Worm (Caenorhabditis elegans) whole organism, L2 larva: Measurements from ENCODE around the gene ccdc-149.

ENCODE experiments used
- C34F6.9 ChIP-seq: fragments of 150-350 bp; optimal IDR thresholded peaks from 2 replicates; lab custom pipeline; 2014; ENCODE audit warnings: missing biosample characterization, missing genetic modification characterization
- F13H6.1 ChIP-seq: sonication (generic microtip); optimal IDR thresholded peaks from 2 replicates; lab custom pipeline; 2016; ENCODE audit warnings: missing genetic modification characterization, missing compliant biosample characterization
- R02D3.7 ChIP-seq: fragments of 150-350 bp; optimal IDR thresholded peaks from 2 replicates; lab custom pipeline; 2014; ENCODE audit warnings: missing biosample characterization, missing genetic modification characterization
- ZK546.5 ChIP-seq: sonication (generic microtip); optimal IDR thresholded peaks from 2 replicates; lab custom pipeline; 2017; ENCODE audit warnings: missing biosample characterization, missing genetic modification characterization
- alr-1 ChIP-seq: fragments of 150-350 bp; optimal IDR thresholded peaks from 2 replicates; lab custom pipeline; 2014; ENCODE audit warnings: missing biosample characterization, missing genetic modification characterization
- aly-2 ChIP-seq: fragments of 150-350 bp; optimal IDR thresholded peaks from 2 replicates; lab custom pipeline; 2014; ENCODE audit warnings: missing biosample characterization, missing genetic modification characterization
- ama-1 ChIP-seq: fragments of 150-350 bp; optimal IDR thresholded peaks from 2 replicates; lab custom pipeline; 2018; ENCODE audit warnings: inconsistent platforms
- blmp-1 ChIP-seq: sonication (generic microtip); optimal IDR thresholded peaks from 2 replicates; lab custom pipeline; 2017; ENCODE audit warnings: missing genetic modification characterization, mild to moderate bottlenecking, missing compliant biosample characterization, antibody characterized with exemption, moderate library complexity; ENCODE audit not compliant: insufficient read depth
- ceh-16 ChIP-seq: fragments of 150-350 bp; optimal IDR thresholded peaks from 2 replicates; lab custom pipeline; 2014; ENCODE audit warnings: missing biosample characterization, missing genetic modification characterization
- ceh-82 ChIP-seq: fragments of 150-350 bp; optimal IDR thresholded peaks from 2 replicates; lab custom pipeline; 2014; ENCODE audit warnings: missing biosample characterization, missing genetic modification characterization
- dmd-4 ChIP-seq: sonication (generic microtip); optimal IDR thresholded peaks from 2 replicates; lab custom pipeline; 2017; ENCODE audit warnings: missing biosample characterization, missing genetic modification characterization
- egl-27 ChIP-seq: sonication (generic microtip); optimal IDR thresholded peaks from 3 replicates; lab custom pipeline; 2017; ENCODE audit warnings: missing biosample characterization, missing genetic modification reagents, missing genetic modification characterization
- elt-1 ChIP-seq: fragments of 150-350 bp; optimal IDR thresholded peaks from 2 replicates; lab custom pipeline; 2014; ENCODE audit warnings: missing biosample characterization, missing genetic modification characterization
- elt-3 ChIP-seq: sonication (generic microtip); optimal IDR thresholded peaks from 2 replicates; lab custom pipeline; 2017; ENCODE audit warnings: missing biosample characterization, missing genetic modification characterization
- fos-1 ChIP-seq: fragments of 150-350 bp; optimal IDR thresholded peaks from 2 replicates; lab custom pipeline; 2014; ENCODE audit warnings: missing biosample characterization, missing genetic modification characterization
- gmeb-1 ChIP-seq: fragments of 150-350 bp; optimal IDR thresholded peaks from 2 replicates; lab custom pipeline; 2014; ENCODE audit warnings: missing biosample characterization, missing genetic modification characterization
- lin-11 ChIP-seq: fragments of 150-350 bp; sonication (generic microtip); optimal IDR thresholded peaks from 2 replicates; lab custom pipeline; 2014; ENCODE audit warnings: missing biosample characterization, missing genetic modification characterization, inconsistent platforms, mixed read lengths
- lin-13 ChIP-seq: fragments of 150-350 bp; optimal IDR thresholded peaks from 2 replicates; lab custom pipeline; 2014; ENCODE audit warnings: missing biosample characterization, missing genetic modification reagents, missing genetic modification characterization
- lin-39 ChIP-seq: fragments of 150-350 bp; optimal IDR thresholded peaks from 2 replicates; lab custom pipeline; 2014; ENCODE audit warnings: missing biosample characterization, missing genetic modification reagents, missing genetic modification characterization
- lsy-2 ChIP-seq, 2 experiments: fragments of 150-350 bp in 1 of 2; sonication (generic microtip) in 1 of 2; optimal IDR thresholded peaks; 2 replicates each; lab custom pipeline; 2014 to 2017; ENCODE audit warnings: missing biosample characterization in 2 of 2, missing genetic modification characterization in 2 of 2
- mab-5 ChIP-seq: fragments of 150-350 bp; optimal IDR thresholded peaks from 2 replicates; lab custom pipeline; 2014; ENCODE audit warnings: missing biosample characterization, missing genetic modification characterization
- mdl-1 ChIP-seq, 2 experiments: fragments of 150-350 bp in 1 of 2; sonication (generic microtip) in 1 of 2; optimal IDR thresholded peaks; 2 replicates each; lab custom pipeline; 2017; ENCODE audit warnings: missing biosample characterization in 2 of 2, missing genetic modification characterization in 2 of 2
- nhr-10 ChIP-seq: sonication (generic microtip); optimal IDR thresholded peaks from 2 replicates; lab custom pipeline; 2017; ENCODE audit warnings: missing biosample characterization, missing genetic modification characterization
- nhr-11 ChIP-seq: fragments of 150-350 bp; optimal IDR thresholded peaks from 2 replicates; lab custom pipeline; 2014; ENCODE audit warnings: missing biosample characterization, missing genetic modification characterization
- nhr-129 ChIP-seq: fragments of 150-350 bp; optimal IDR thresholded peaks from 2 replicates; lab custom pipeline; 2014; ENCODE audit warnings: missing biosample characterization, missing genetic modification characterization
- nhr-21 ChIP-seq: fragments of 150-350 bp; optimal IDR thresholded peaks from 2 replicates; lab custom pipeline; 2014; ENCODE audit warnings: missing biosample characterization, missing genetic modification characterization
- nhr-23 ChIP-seq: fragments of 150-350 bp; optimal IDR thresholded peaks from 2 replicates; lab custom pipeline; 2014; ENCODE audit warnings: missing biosample characterization, missing genetic modification reagents, missing genetic modification characterization
- nhr-237 ChIP-seq: fragments of 150-350 bp; optimal IDR thresholded peaks from 2 replicates; lab custom pipeline; 2014; ENCODE audit warnings: missing biosample characterization, missing genetic modification characterization
- nhr-25 ChIP-seq: fragments of 150-350 bp; sonication (generic microtip); optimal IDR thresholded peaks from 3 replicates; lab custom pipeline; 2014; ENCODE audit warnings: missing biosample characterization, missing genetic modification characterization
- nhr-6 ChIP-seq: fragments of 150-350 bp; optimal IDR thresholded peaks from 2 replicates; lab custom pipeline; 2014; ENCODE audit warnings: missing biosample characterization, missing genetic modification characterization
- peb-1 ChIP-seq: fragments of 150-350 bp; optimal IDR thresholded peaks from 2 replicates; lab custom pipeline; 2014; ENCODE audit warnings: missing biosample characterization, missing genetic modification characterization
- sem-4 ChIP-seq: fragments of 150-350 bp; optimal IDR thresholded peaks from 2 replicates; lab custom pipeline; 2014; ENCODE audit warnings: missing biosample characterization, missing genetic modification reagents, missing genetic modification characterization
- skn-1 ChIP-seq: sonication (generic microtip); optimal IDR thresholded peaks from 2 replicates; lab custom pipeline; 2017; ENCODE audit warnings: missing biosample characterization, missing genetic modification characterization
- sma-3 ChIP-seq: sonication (generic microtip); optimal IDR thresholded peaks from 2 replicates; lab custom pipeline; 2016; ENCODE audit warnings: missing genetic modification reagents, missing genetic modification characterization, missing compliant biosample characterization
- unc-39 ChIP-seq: fragments of 150-350 bp; optimal IDR thresholded peaks from 2 replicates; lab custom pipeline; 2014; ENCODE audit warnings: missing biosample characterization, missing genetic modification characterization
- unc-55 ChIP-seq: fragments of 150-350 bp; sonication (generic microtip); optimal IDR thresholded peaks from 3 replicates; lab custom pipeline; 2014; ENCODE audit warnings: missing biosample characterization, missing genetic modification reagents, missing genetic modification characterization
- unc-62 ChIP-seq: fragments of 150-350 bp; optimal IDR thresholded peaks from 2 replicates; lab custom pipeline; 2014; ENCODE audit warnings: missing biosample characterization, missing genetic modification reagents, missing genetic modification characterization
- zag-1 ChIP-seq: fragments of 150-350 bp; optimal IDR thresholded peaks from 2 replicates; lab custom pipeline; 2014; ENCODE audit warnings: missing biosample characterization, missing genetic modification characterization
- ztf-1 ChIP-seq: fragments of 200-800 bp; sonication (Bioruptor generic); conservative IDR thresholded peaks from 2 replicates; pipeline ENCODE4 v1.3.6; 2022; ENCODE audit warnings: missing genetic modification characterization, missing compliant biosample characterization
- ztf-4 ChIP-seq: fragments of 150-350 bp; optimal IDR thresholded peaks from 2 replicates; lab custom pipeline; 2014; ENCODE audit warnings: missing biosample characterization, missing genetic modification characterization

ccdc-149 gene

DNA sequence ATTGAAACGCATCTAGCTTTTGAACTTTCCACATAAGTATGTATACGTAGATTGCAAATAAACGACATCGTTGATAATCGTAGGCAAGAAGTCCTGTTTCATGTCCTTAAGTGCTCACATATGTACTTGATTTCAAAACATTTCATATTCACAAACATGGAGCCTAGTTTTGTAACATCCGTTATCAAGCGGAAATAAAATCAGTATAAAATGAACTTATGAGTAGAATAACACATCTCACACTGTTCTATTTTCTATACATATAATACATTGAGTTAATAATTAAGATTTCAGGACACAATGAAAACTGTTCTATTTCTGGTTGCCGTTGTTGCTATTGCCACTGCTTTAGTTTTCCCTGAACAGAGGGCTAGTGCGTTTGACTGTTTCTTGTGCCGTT is 21.4 kb downstream of the ccdc-149 start, which contains the start of gene spp-21:
Gene spp-21 (plus strand): TSS at position 301 of the 400 bp plus-strand sequence.
- TF ChIP-seq sem-4 (tag; lab: Kevin White, UChicago) (no peak), nhr-11 (no peak), nhr-129 (tag; lab: Kevin White, UChicago) (no peak), lin-39 (tag; lab: Kevin White, UChicago) (no peak), lin-11 (tag; lab: Kevin White, UChicago) (no peak), nhr-25 (tag; lab: Kevin White, UChicago) (no peak), ztf-1 (GFP tag; lab: Robert Waterston, UW) (no peak), alr-1 (tag; lab: Kevin White, UChicago) (no peak), elt-3 (tag; lab: Kevin White, UChicago) (no peak), R02D3.7 (tag; lab: Kevin White, UChicago) (no peak), aly-2 (tag; lab: Kevin White, UChicago) (no peak), nhr-23 (tag; lab: Kevin White, UChicago) (no peak), ztf-4 (tag; lab: Kevin White, UChicago) (no peak), unc-39 (no peak), dmd-4 (no peak), F13H6.1 (tag; lab: Kevin White, UChicago) (no peak), lsy-2 (tag; optimal IDR thresholded peaks at IDR 0.05; lab: Kevin White, UChicago) (no peak), zag-1 (tag; lab: Kevin White, UChicago) (no peak), blmp-1 (tag; lab: Kevin White, UChicago) (no peak), skn-1 (tag; lab: Kevin White, UChicago) (no peak)

DNA sequence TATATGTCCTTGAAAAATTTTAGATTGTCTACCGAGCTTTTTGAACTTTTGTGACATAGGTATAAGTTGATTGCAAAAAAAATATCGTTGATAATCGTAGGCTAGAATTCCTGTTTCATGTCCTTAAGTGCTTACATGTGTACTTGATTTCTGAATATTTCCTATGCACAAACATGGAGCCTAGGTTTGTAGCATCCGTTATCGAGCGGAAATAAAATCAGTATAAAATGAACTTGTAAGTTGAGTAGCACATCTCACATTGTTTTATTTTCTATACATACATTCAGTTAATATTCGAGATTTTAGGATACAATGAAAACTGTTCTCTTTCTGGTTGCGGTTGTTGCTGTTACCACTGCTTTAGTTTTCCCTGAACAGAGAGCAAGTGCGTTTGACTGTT is 23.8 kb downstream of the ccdc-149 start, which contains the start of gene spp-9:
Gene spp-9 (plus strand): TSS at position 301 of the 400 bp plus-strand sequence.
- TF ChIP-seq nhr-237 (tag; lab: Kevin White, UChicago) (no peak), unc-62 (no peak), ceh-82 (no peak), ztf-1 (GFP tag; lab: Robert Waterston, UW) (no peak), fos-1 (tag; lab: Kevin White, UChicago) (no peak), unc-55 (GFP tag; lab: Kevin White, UChicago) (no peak), sma-3 (GFP tag; lab: Kevin White, UChicago) (no peak), egl-27 (tag; lab: Kevin White, UChicago) (no peak), mab-5 (tag; lab: Kevin White, UChicago) (no peak), ama-1 (no peak), blmp-1 (tag; lab: Kevin White, UChicago) (no peak), lin-13 (GFP tag; lab: Kevin White, UChicago) (no peak), peb-1 (tag; lab: Kevin White, UChicago) (no peak), lin-39 (tag; lab: Kevin White, UChicago) (no peak), ztf-4 (tag; lab: Kevin White, UChicago) (no peak), nhr-21 (tag; lab: Kevin White, UChicago) (no peak), elt-1 (tag; lab: Kevin White, UChicago) (no peak), ceh-16 (no peak), nhr-6 (no peak), nhr-10 (no peak)

DNA sequence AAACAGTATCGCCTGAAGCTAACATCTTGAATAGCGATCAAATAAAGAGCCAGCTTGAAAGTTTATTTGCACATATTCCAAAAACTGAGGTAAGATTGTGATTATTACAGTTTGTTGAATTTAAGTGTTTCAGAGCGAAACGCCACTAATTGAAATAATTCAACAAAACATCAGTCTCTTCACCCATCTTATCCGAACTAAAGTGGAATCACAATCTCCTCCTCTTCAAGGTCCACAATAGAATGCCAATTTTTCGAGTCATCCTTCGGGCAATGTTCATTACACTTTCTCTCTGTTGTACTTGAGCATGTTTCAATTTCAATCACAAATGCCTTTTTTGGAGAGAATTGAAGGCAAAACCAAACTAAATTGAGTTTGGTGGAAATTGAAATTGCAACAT is 27.2 kb downstream of the ccdc-149 start:
- TF ChIP-seq ZK546.5 (tag; lab: Kevin White, UChicago) = no peak
- no peak for TF ChIP-seq mdl-1 (tag; optimal IDR thresholded peaks at IDR 0.05; lab: Kevin White, UChicago)
- no peak for TF ChIP-seq gmeb-1 (tag; lab: Kevin White, UChicago)
- TF ChIP-seq C34F6.9 = no peak
- no peak for TF ChIP-seq nhr-25 (tag; lab: Kevin White, UChicago)
- no peak for TF ChIP-seq nhr-11
- TF ChIP-seq alr-1 (tag; lab: Kevin White, UChicago) = no peak
- no peak for TF ChIP-seq skn-1 (tag; lab: Kevin White, UChicago)
- TF ChIP-seq nhr-21 (tag; lab: Kevin White, UChicago) = no peak
- no peak for TF ChIP-seq mab-5 (tag; lab: Kevin White, UChicago)
- TF ChIP-seq peb-1 (tag; lab: Kevin White, UChicago) = no peak
- no peak for TF ChIP-seq nhr-129 (tag; lab: Kevin White, UChicago)
- TF ChIP-seq ztf-4 (tag; lab: Kevin White, UChicago) = no peak
- no peak for TF ChIP-seq lin-39 (tag; lab: Kevin White, UChicago)
- no peak for TF ChIP-seq nhr-6
